Worm (Caenorhabditis elegans): ENCODE data around the gene alg-1.
A peak's percentile ranks its signal among the peaks of the same experiment; 100 is the strongest.

Gene alg-1

DNA sequence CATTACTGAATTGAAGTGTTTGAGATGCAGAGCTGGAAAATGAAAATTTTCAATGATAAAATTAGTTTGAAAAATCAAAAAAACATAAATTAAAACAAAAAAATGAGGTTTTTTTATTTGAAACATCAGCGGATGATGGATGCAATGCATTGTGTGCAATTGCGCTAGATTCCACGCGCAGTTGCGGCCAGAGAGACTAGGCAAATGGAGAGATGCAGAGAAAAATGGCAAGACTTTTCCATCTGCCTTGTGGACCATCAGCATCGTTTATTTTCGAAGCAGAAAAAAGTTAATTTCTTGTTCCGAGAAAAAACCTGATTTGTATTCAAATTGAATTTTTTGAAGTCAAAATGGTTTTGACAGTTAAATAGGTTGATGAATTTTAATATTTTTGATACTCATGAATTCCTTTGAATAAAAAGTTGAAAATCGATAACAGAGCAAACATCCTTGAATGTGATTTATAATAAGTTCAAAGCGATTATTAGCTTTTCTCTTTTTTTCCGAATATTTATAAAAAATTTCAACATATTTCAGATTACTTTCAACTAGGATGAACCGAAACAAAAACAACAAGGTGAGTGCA is 47.0 kb downstream of the alg-1 start, which contains the start of the genes C31E10.5 and C31E10.6:
Gene C31E10.5, minus strand, starts transcription at position 32 of the 586 bp plus-strand sequence.
Gene C31E10.6, plus strand, starts transcription at position 536 of the 586 bp plus-strand sequence.
- TF ChIP-seq sma-3 (GFP tag; optimal IDR thresholded peaks at IDR 0.05) (peak; percentile 19), nhr-129 (tag; optimal IDR thresholded peaks at IDR 0.05) (peak; percentile 61), ztf-11 (tag; optimal IDR thresholded peaks at IDR 0.05) (no peak), lsy-2 (tag; optimal IDR thresholded peaks at IDR 0.05) (peak in 1 of 2 experiments; percentile 32), C34F6.9 (tag; optimal IDR thresholded peaks at IDR 0.05) (peak; percentile 66), ama-1 (optimal IDR thresholded peaks at IDR 0.05) (no peak), ztf-4 (tag; optimal IDR thresholded peaks at IDR 0.05) (no peak), nhr-77 (tag; optimal IDR thresholded peaks at IDR 0.05) (no peak), nhr-21 (tag; optimal IDR thresholded peaks at IDR 0.05) (peak; percentile 14), ceh-16 (tag; optimal IDR thresholded peaks at IDR 0.05) (no peak), ZK546.5 (tag; optimal IDR thresholded peaks at IDR 0.05) (no peak), unc-39 (tag; optimal IDR thresholded peaks at IDR 0.05) (no peak), ceh-82 (tag; optimal IDR thresholded peaks at IDR 0.05) (no peak), ztf-1 (GFP tag; conservative IDR thresholded peaks at IDR 0.05) (no peak), lin-13 (GFP tag; optimal IDR thresholded peaks at IDR 0.05) (peak; percentile 49), nhr-237 (tag; optimal IDR thresholded peaks at IDR 0.05) (no peak), snpc-4 (tag; optimal IDR thresholded peaks at IDR 0.05) (no peak), nhr-23 (tag; optimal IDR thresholded peaks at IDR 0.05) (no peak), nhr-11 (tag; optimal IDR thresholded peaks at IDR 0.05) (no peak), crh-2 (tag; optimal IDR thresholded peaks at IDR 0.05) (peak; percentile 45), elt-1 (tag; optimal IDR thresholded peaks at IDR 0.05) (no peak), nhr-10 (tag; optimal IDR thresholded peaks at IDR 0.05) (no peak), sem-4 (tag; optimal IDR thresholded peaks at IDR 0.05) (peak; percentile 26), lin-39 (tag; optimal IDR thresholded peaks at IDR 0.05) (no peak), F13H6.1 (tag; optimal IDR thresholded peaks at IDR 0.05) (peak; percentile 60), fos-1 (tag; optimal IDR thresholded peaks at IDR 0.05) (peak; percentile 34), elt-3 (tag; optimal IDR thresholded peaks at IDR 0.05) (no peak), unc-55 (GFP tag; optimal IDR thresholded peaks at IDR 0.05) (peak; percentile 71), alr-1 (tag; optimal IDR thresholded peaks at IDR 0.05) (no peak), mdl-1 (tag; optimal IDR thresholded peaks at IDR 0.05) (peak in 1 of 2 experiments; percentile 7), blmp-1 (tag; optimal IDR thresholded peaks at IDR 0.05; ENCODE audit: insufficient read depth) (no peak), sma-9 (GFP tag; optimal IDR thresholded peaks at IDR 0.05) (no peak), sma-9 (tag; optimal IDR thresholded peaks at IDR 0.05) (no peak), peb-1 (tag; optimal IDR thresholded peaks at IDR 0.05) (no peak), gmeb-1 (tag; optimal IDR thresholded peaks at IDR 0.05) (peak; percentile 46)

DNA sequence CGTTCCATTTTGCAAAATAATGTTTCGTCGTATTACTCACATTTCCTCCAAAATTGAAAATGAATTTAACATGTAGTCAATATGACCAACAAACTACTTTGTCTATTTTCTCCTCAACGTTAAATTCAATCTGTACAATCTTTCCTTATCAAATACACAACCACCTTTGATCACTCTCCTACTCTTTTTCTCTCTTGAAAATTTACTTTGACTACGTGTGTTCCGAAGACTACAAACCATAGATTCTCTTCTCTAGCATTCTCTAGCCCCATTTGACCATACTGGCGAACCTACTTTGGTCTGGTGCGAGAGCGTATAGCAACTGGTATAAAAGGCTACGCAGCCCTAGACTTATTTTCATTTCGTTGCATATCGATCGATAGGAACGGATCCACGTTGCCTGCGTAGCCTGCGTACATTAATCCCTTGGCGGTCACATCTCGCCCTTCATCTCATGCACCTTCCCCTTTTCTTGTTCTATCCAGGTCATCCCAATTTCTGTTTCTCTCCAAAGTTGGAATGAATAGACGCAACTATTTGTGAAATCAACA is 51.4 kb downstream of the alg-1 start:
- peak; percentile 65 for TF ChIP-seq sma-9 (GFP tag; optimal IDR thresholded peaks at IDR 0.05)
- no peak for TF ChIP-seq sma-9 (tag; optimal IDR thresholded peaks at IDR 0.05)
- TF ChIP-seq nhr-129 (tag; optimal IDR thresholded peaks at IDR 0.05) = peak; percentile 3
- no peak for TF ChIP-seq elt-1 (tag; optimal IDR thresholded peaks at IDR 0.05)
- no peak for TF ChIP-seq unc-62 (GFP tag; optimal IDR thresholded peaks at IDR 0.05)
- no peak for TF ChIP-seq ztf-11 (tag; optimal IDR thresholded peaks at IDR 0.05)
- TF ChIP-seq crh-2 (tag; optimal IDR thresholded peaks at IDR 0.05) = peak; percentile 60
- peak; percentile 32 for TF ChIP-seq nhr-25 (tag; optimal IDR thresholded peaks at IDR 0.05)
- TF ChIP-seq fos-1 (tag; optimal IDR thresholded peaks at IDR 0.05) = peak; percentile 55
- peak; percentile 33 for TF ChIP-seq sma-3 (GFP tag; optimal IDR thresholded peaks at IDR 0.05)
- no peak for TF ChIP-seq egl-27 (tag; optimal IDR thresholded peaks at IDR 0.05)

DNA sequence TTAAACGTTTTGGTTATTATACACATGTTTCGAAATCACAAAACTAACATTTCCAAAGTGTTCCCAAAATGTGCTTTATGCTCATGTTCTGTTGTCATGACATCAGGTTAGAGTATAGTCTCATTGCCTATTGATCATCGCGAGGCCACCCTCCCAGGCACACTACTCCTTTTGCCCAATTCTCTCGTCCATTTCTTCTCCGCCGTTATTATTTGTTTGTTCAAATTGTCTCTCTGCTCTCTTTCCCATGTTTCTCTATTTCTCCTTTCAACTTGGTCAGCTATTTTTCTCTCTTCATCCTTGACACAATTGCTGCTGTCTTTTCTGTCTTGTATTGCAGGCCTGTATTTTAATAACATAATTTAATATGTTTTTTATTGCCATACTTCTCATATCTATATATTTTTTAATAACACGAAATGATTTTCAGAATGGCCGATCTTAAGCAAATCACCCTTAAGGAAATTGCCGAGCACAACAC is 52.6 kb downstream of the alg-1 start, which contains the start of gene cytb-5.1:
Gene cytb-5.1, plus strand, starts transcription at position 431 of the 481 bp plus-strand sequence.
- TF ChIP-seq sma-9 (GFP tag; optimal IDR thresholded peaks at IDR 0.05) = peak; percentile 81
- no peak for TF ChIP-seq sma-9 (tag; optimal IDR thresholded peaks at IDR 0.05)
- TF ChIP-seq R02D3.7 (tag; optimal IDR thresholded peaks at IDR 0.05) = no peak
- TF ChIP-seq lin-39 (tag; optimal IDR thresholded peaks at IDR 0.05) = no peak
- TF ChIP-seq lin-11 (tag; optimal IDR thresholded peaks at IDR 0.05) = no peak
- TF ChIP-seq nhr-6 (tag; optimal IDR thresholded peaks at IDR 0.05) = no peak
- no peak for TF ChIP-seq nhr-12 (tag; optimal IDR thresholded peaks at IDR 0.05)
- TF ChIP-seq lsy-2 (tag; optimal IDR thresholded peaks at IDR 0.05) = no peak
- TF ChIP-seq ceh-82 (tag; optimal IDR thresholded peaks at IDR 0.05) = no peak
- TF ChIP-seq nhr-23 (tag; optimal IDR thresholded peaks at IDR 0.05) = no peak
- TF ChIP-seq crh-2 (tag; optimal IDR thresholded peaks at IDR 0.05) = peak; percentile 6
- TF ChIP-seq ceh-16 (tag; optimal IDR thresholded peaks at IDR 0.05) = no peak
- no peak for TF ChIP-seq blmp-1 (tag; optimal IDR thresholded peaks at IDR 0.05; ENCODE audit: insufficient read depth)
- TF ChIP-seq peb-1 (tag; optimal IDR thresholded peaks at IDR 0.05) = no peak
- TF ChIP-seq sem-4 (tag; optimal IDR thresholded peaks at IDR 0.05) = no peak
- peak; percentile 65 for TF ChIP-seq F13H6.1 (tag; optimal IDR thresholded peaks at IDR 0.05)
- TF ChIP-seq dmd-4 (tag; optimal IDR thresholded peaks at IDR 0.05) = no peak
- TF ChIP-seq gmeb-1 (tag; optimal IDR thresholded peaks at IDR 0.05) = peak; percentile 11
- TF ChIP-seq mdl-1 (tag; optimal IDR thresholded peaks at IDR 0.05) = no peak
- no peak for TF ChIP-seq unc-55 (GFP tag; optimal IDR thresholded peaks at IDR 0.05)
- no peak for TF ChIP-seq C34F6.9 (tag; optimal IDR thresholded peaks at IDR 0.05)
- no peak for TF ChIP-seq nhr-11 (tag; optimal IDR thresholded peaks at IDR 0.05)
- TF ChIP-seq ama-1 (optimal IDR thresholded peaks at IDR 0.05) = no peak
- TF ChIP-seq nhr-77 (tag; optimal IDR thresholded peaks at IDR 0.05) = no peak
- TF ChIP-seq lin-13 (GFP tag; optimal IDR thresholded peaks at IDR 0.05) = no peak
- no peak for TF ChIP-seq mbf-1 (tag; optimal IDR thresholded peaks at IDR 0.05)
- no peak for TF ChIP-seq ZK546.5 (tag; optimal IDR thresholded peaks at IDR 0.05)
- no peak for TF ChIP-seq zag-1 (tag; optimal IDR thresholded peaks at IDR 0.05)
- no peak for TF ChIP-seq elt-1 (tag; optimal IDR thresholded peaks at IDR 0.05)
- no peak for TF ChIP-seq elt-3 (tag; optimal IDR thresholded peaks at IDR 0.05)
- no peak for TF ChIP-seq nhr-21 (tag; optimal IDR thresholded peaks at IDR 0.05)

Data from whole organism, L2 larva.